Fruit fly (Drosophila melanogaster) whole organism, prepupa: ENCODE results near the gene mtm.

ENCODE experiments used
- CG10669 ChIP-seq: fragments of 200-800 bp; sonication (Bioruptor generic); optimal IDR thresholded peaks from 3 replicates; lab custom pipeline; 2018; ENCODE audit warnings: missing biosample characterization, mild to moderate bottlenecking, missing genetic modification characterization, moderate library complexity
- CG8632 ChIP-seq: fragments of 200-800 bp; sonication (Bioruptor generic); optimal IDR thresholded peaks from 3 replicates; lab custom pipeline; 2016; ENCODE audit warnings: missing biosample characterization, missing genetic modification characterization
- Sox102F ChIP-seq: fragments of 200-800 bp; sonication (Bioruptor generic); optimal IDR thresholded peaks from 2 replicates; lab custom pipeline; 2016; ENCODE audit warnings: missing biosample characterization, mild to moderate bottlenecking, missing genetic modification characterization

DNA sequence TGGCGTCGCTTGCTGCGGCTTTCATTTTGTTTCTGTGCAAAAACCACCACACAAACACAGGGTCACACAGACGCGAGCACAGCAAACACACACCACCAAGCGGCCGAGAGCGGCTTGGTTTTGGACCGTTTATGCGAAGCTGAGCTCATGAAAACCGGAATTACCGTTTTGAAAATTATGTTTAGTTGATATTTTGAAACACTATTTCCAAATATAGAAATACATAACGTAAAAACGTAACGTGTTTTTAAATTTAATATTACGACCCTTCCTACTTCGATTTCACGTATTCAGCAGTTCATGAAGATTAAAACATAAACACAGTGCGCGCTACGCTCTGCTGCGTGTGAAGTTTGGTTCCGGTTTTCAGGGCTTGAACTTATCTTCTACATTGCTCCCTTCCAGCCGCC lies 14.4 kb upstream of the mtm start:
- TF ChIP-seq CG10669 (GFP tag; lab: Kevin White, UChicago) (peak; percentile 89), Sox102F (GFP tag; lab: Kevin White, UChicago) (peak; percentile 97), CG8632 (GFP tag; lab: Kevin White, UChicago) (peak; percentile 94)
